Fruit fly (Drosophila melanogaster) whole organism, prepupa: ENCODE measurements around the gene CG9917.
A peak's percentile ranks its signal among the peaks of the same experiment; 100 is the strongest.

ENCODE experiments used
- Blimp-1 ChIP-seq: fragments of 200-800 bp; sonication (Bioruptor generic); optimal IDR thresholded peaks from 3 replicates; lab custom pipeline; 2017; ENCODE audit warnings: missing biosample characterization, missing genetic modification characterization, mild to moderate bottlenecking, moderate library complexity, missing genetic modification reagents
- CG10669 ChIP-seq: fragments of 200-800 bp; sonication (Bioruptor generic); optimal IDR thresholded peaks from 3 replicates; lab custom pipeline; 2018; ENCODE audit warnings: missing biosample characterization, mild to moderate bottlenecking, missing genetic modification characterization, moderate library complexity
- CG11762 ChIP-seq: fragments of 200-800 bp; sonication (Bioruptor generic); optimal IDR thresholded peaks from 3 replicates; lab custom pipeline; 2016; ENCODE audit warnings: missing biosample characterization, missing genetic modification characterization; ENCODE audit not compliant: insufficient read depth
- CG15336 ChIP-seq: fragments of 200-800 bp; sonication (Bioruptor generic); IDR thresholded peaks from 2 replicates; pipeline ENCODE4 v1.3.6; 2022; ENCODE audit warnings: missing biosample characterization, missing genetic modification characterization
- CG1621 ChIP-seq: fragments of 200-800 bp; sonication (Bioruptor generic); optimal IDR thresholded peaks from 3 replicates; lab custom pipeline; 2018; ENCODE audit warnings: missing biosample characterization, mild to moderate bottlenecking, missing genetic modification characterization
- CG16779 ChIP-seq: fragments of 200-800 bp; sonication (Bioruptor generic); optimal IDR thresholded peaks from 3 replicates; lab custom pipeline; 2017; ENCODE audit warnings: missing biosample characterization, mild to moderate bottlenecking, missing genetic modification characterization
- CG32006 ChIP-seq: fragments of 200-800 bp; sonication (Bioruptor generic); optimal IDR thresholded peaks from 3 replicates; lab custom pipeline; 2017; ENCODE audit warnings: missing biosample characterization, mild to moderate bottlenecking, missing genetic modification characterization
- CG34406 ChIP-seq: fragments of 200-800 bp; sonication (Bioruptor generic); optimal IDR thresholded peaks from 3 replicates; lab custom pipeline; 2016; ENCODE audit warnings: missing biosample characterization, missing genetic modification characterization
- CG3919 ChIP-seq: fragments of 200-800 bp; sonication (Bioruptor generic); optimal IDR thresholded peaks from 3 replicates; lab custom pipeline; 2016; ENCODE audit warnings: missing biosample characterization, missing genetic modification characterization
- CG6276 ChIP-seq: fragments of 200-800 bp; sonication (Bioruptor generic); optimal IDR thresholded peaks from 2 replicates; lab custom pipeline; 2017; ENCODE audit warnings: missing biosample characterization, mild to moderate bottlenecking, missing genetic modification characterization
- CG6792 ChIP-seq: fragments of 200-800 bp; sonication (Bioruptor generic); optimal IDR thresholded peaks from 3 replicates; lab custom pipeline; 2016; ENCODE audit warnings: missing biosample characterization, missing genetic modification characterization
- CG6808 ChIP-seq: fragments of 200-800 bp; sonication (Bioruptor generic); optimal IDR thresholded peaks from 3 replicates; lab custom pipeline; 2017; ENCODE audit warnings: missing biosample characterization, missing genetic modification characterization, mild to moderate bottlenecking, moderate library complexity, missing genetic modification reagents
- CG6854 ChIP-seq: fragments of 200-800 bp; sonication (Bioruptor generic); optimal IDR thresholded peaks from 2 replicates; lab custom pipeline; 2017; ENCODE audit warnings: missing biosample characterization, mild to moderate bottlenecking, missing genetic modification characterization
- CG7368 ChIP-seq: fragments of 200-800 bp; sonication (Bioruptor generic); optimal IDR thresholded peaks from 3 replicates; lab custom pipeline; 2016; ENCODE audit warnings: missing biosample characterization, missing genetic modification characterization
- CG8119 ChIP-seq: fragments of 200-800 bp; sonication (Bioruptor generic); IDR thresholded peaks from 3 replicates; pipeline ENCODE4 v1.3.6; 2022; ENCODE audit warnings: missing biosample characterization, missing genetic modification characterization
- CG8319 ChIP-seq: fragments of 200-800 bp; sonication (Bioruptor generic); optimal IDR thresholded peaks from 3 replicates; lab custom pipeline; 2016; ENCODE audit warnings: missing biosample characterization, missing genetic modification characterization
- CG8632 ChIP-seq: fragments of 200-800 bp; sonication (Bioruptor generic); optimal IDR thresholded peaks from 3 replicates; lab custom pipeline; 2016; ENCODE audit warnings: missing biosample characterization, missing genetic modification characterization
- CG9139 ChIP-seq: fragments of 200-800 bp; sonication (Bioruptor generic); optimal IDR thresholded peaks from 3 replicates; lab custom pipeline; 2017; ENCODE audit warnings: missing biosample characterization, mild to moderate bottlenecking, missing genetic modification characterization
- Eip75B ChIP-seq: fragments of 200-800 bp; sonication (Bioruptor generic); optimal IDR thresholded peaks from 3 replicates; lab custom pipeline; 2016; ENCODE audit warnings: missing biosample characterization, missing genetic modification characterization
- Eip78C ChIP-seq: fragments of 200-800 bp; sonication (Bioruptor generic); peaks from one replicate; lab custom pipeline; 2016; ENCODE audit warnings: missing biosample characterization, missing genetic modification characterization
- Eip93F ChIP-seq: fragments of 200-800 bp; sonication (Bioruptor generic); optimal IDR thresholded peaks from 2 replicates; lab custom pipeline; 2016; ENCODE audit warnings: missing biosample characterization, mild to moderate bottlenecking, missing genetic modification characterization
- Ets21C ChIP-seq: fragments of 200-800 bp; sonication (Bioruptor generic); optimal IDR thresholded peaks from 3 replicates; lab custom pipeline; 2016; ENCODE audit warnings: missing biosample characterization, missing genetic modification characterization
- Ets96B ChIP-seq: fragments of 200-800 bp; optimal IDR thresholded peaks from 2 replicates; lab custom pipeline; 2019; ENCODE audit warnings: missing biosample characterization, mild to moderate bottlenecking, missing genetic modification characterization, moderate library complexity
- Gug ChIP-seq: fragments of 200-800 bp; sonication (Bioruptor generic); IDR thresholded peaks from 2 replicates; pipeline ENCODE4 v1.3.6; 2022; ENCODE audit warnings: missing biosample characterization, missing genetic modification characterization
- Hr38 ChIP-seq: sonication (Bioruptor generic); optimal IDR thresholded peaks from 2 replicates; lab custom pipeline; 2016; ENCODE audit warnings: missing biosample characterization, missing genetic modification characterization
- Hr39 ChIP-seq: fragments of 200-800 bp; sonication (Bioruptor generic); optimal IDR thresholded peaks from 2 replicates; lab custom pipeline; 2016; ENCODE audit warnings: missing biosample characterization, missing genetic modification characterization
- Lpt ChIP-seq: fragments of 200-800 bp; sonication (Bioruptor generic); optimal IDR thresholded peaks from 3 replicates; lab custom pipeline; 2016; ENCODE audit warnings: missing biosample characterization, missing genetic modification characterization
- OdsH ChIP-seq: fragments of 200-800 bp; sonication (Bioruptor generic); optimal IDR thresholded peaks from 3 replicates; lab custom pipeline; 2016; ENCODE audit warnings: missing biosample characterization, missing genetic modification characterization
- Smox ChIP-seq: fragments of 200-800 bp; sonication (Bioruptor generic); optimal IDR thresholded peaks from 3 replicates; lab custom pipeline; 2016; ENCODE audit warnings: missing biosample characterization, missing genetic modification characterization
- dsx ChIP-seq: fragments of 200-800 bp; optimal IDR thresholded peaks from 3 replicates; lab custom pipeline; 2019; ENCODE audit warnings: missing biosample characterization, mild to moderate bottlenecking, missing genetic modification characterization, moderate library complexity; ENCODE audit not compliant: poor library complexity, severe bottlenecking
- eg ChIP-seq: fragments of 200-800 bp; sonication (Bioruptor generic); IDR thresholded peaks from 3 replicates; pipeline ENCODE4 v1.3.6; 2022; ENCODE audit warnings: missing biosample characterization, missing genetic modification characterization
- esn ChIP-seq: fragments of 200-800 bp; sonication (Bioruptor generic); optimal IDR thresholded peaks from 2 replicates; lab custom pipeline; 2016; ENCODE audit warnings: missing biosample characterization, mild to moderate bottlenecking, missing genetic modification characterization, moderate library complexity
- fd59A ChIP-seq: fragments of 200-800 bp; sonication (Bioruptor generic); optimal IDR thresholded peaks from 2 replicates; lab custom pipeline; 2017; ENCODE audit warnings: missing biosample characterization, mild to moderate bottlenecking, missing genetic modification characterization, missing genetic modification reagents
- fd85E ChIP-seq: fragments of 200-800 bp; sonication (Bioruptor generic); optimal IDR thresholded peaks from 3 replicates; lab custom pipeline; 2016; ENCODE audit warnings: missing biosample characterization, missing genetic modification characterization
- fkh ChIP-seq: fragments of 200-800 bp; sonication (Bioruptor generic); optimal IDR thresholded peaks from 3 replicates; lab custom pipeline; 2017; ENCODE audit warnings: missing biosample characterization, mild to moderate bottlenecking, missing genetic modification characterization, moderate library complexity
- lz ChIP-seq: fragments of 200-800 bp; sonication (Bioruptor generic); optimal IDR thresholded peaks from 3 replicates; lab custom pipeline; 2016; ENCODE audit warnings: missing biosample characterization, missing genetic modification characterization
- net ChIP-seq: fragments of 200-800 bp; sonication (Bioruptor generic); optimal IDR thresholded peaks from 3 replicates; lab custom pipeline; 2016; ENCODE audit warnings: missing biosample characterization, missing genetic modification characterization
- pdm3 ChIP-seq: fragments of 200-800 bp; sonication (Bioruptor generic); optimal IDR thresholded peaks from 3 replicates; lab custom pipeline; 2016; ENCODE audit warnings: missing biosample characterization, missing genetic modification characterization
- spab ChIP-seq: fragments of 200-800 bp; sonication (Bioruptor generic); optimal IDR thresholded peaks from 2 replicates; lab custom pipeline; 2017; ENCODE audit warnings: missing biosample characterization, mild to moderate bottlenecking, missing genetic modification characterization, missing genetic modification reagents
- ss ChIP-seq, 2 experiments: fragments of 200-800 bp; sonication (Bioruptor generic); optimal IDR thresholded peaks; 2 replicates in 1 of 2; 3 replicates in 1 of 2; lab custom pipeline; 2017 to 2018; ENCODE audit warnings: mild to moderate bottlenecking in 2 of 2, missing biosample characterization in 2 of 2, missing genetic modification characterization in 2 of 2, moderate library complexity in 1 of 2
- svp ChIP-seq: fragments of 200-800 bp; sonication (Bioruptor generic); peaks from one replicate; lab custom pipeline; 2016; ENCODE audit warnings: missing biosample characterization, missing genetic modification characterization
- topi ChIP-seq: fragments of 200-800 bp; sonication (Bioruptor generic); optimal IDR thresholded peaks from 3 replicates; lab custom pipeline; 2016; ENCODE audit warnings: missing biosample characterization, missing genetic modification characterization
- vri ChIP-seq: fragments of 200-800 bp; sonication (Bioruptor generic); optimal IDR thresholded peaks from 3 replicates; lab custom pipeline; 2016; ENCODE audit warnings: missing biosample characterization, mild to moderate bottlenecking, missing genetic modification characterization

The CG9917 gene

dm6 chrX:16281717-16282529, 41.1 kb downstream of the CG9917 start:
- TF ChIP-seq svp (GFP tag; lab: Kevin White, UChicago) (peak; percentile 93), CG9139 (GFP tag; lab: Kevin White, UChicago) (no peak), Eip78C (GFP tag; lab: Kevin White, UChicago) (peak; percentile 20), CG11762 (GFP tag; lab: Kevin White, UChicago) (no peak), fkh (peak; percentile 34), vri (peak; percentile 78)
- TF ChIP-seq, all 60 proteins: peak for 4

- TF ChIP-seq spab (GFP tag; lab: Kevin White, UChicago) (no peak), CG34406 (GFP tag; lab: Kevin White, UChicago) (no peak), Hr39 (GFP tag; lab: Kevin White, UChicago) (no peak), OdsH (GFP tag; lab: Kevin White, UChicago) (no peak), CG8119 (GFP tag; lab: Robert Waterston, UW) (no peak), CG6276 (GFP tag; lab: Kevin White, UChicago) (no peak), CG8319 (GFP tag; lab: Kevin White, UChicago) (no peak), Hr38 (GFP tag; lab: Kevin White, UChicago) (no peak), CG1621 (tag; lab: Kevin White, UChicago) (no peak), lz (GFP tag; lab: Kevin White, UChicago) (no peak), Eip93F (GFP tag; lab: Kevin White, UChicago) (no peak), CG6792 (GFP tag; lab: Kevin White, UChicago) (no peak)
- TF ChIP-seq, all 60 proteins: peak for 0
Observed at dm6 chrX:16281305-16281704, 41.7 kb downstream of the CG9917 start.

- TF ChIP-seq CG32006 (GFP tag; lab: Kevin White, UChicago) (peak; percentile 89), topi (GFP tag; lab: Kevin White, UChicago) (peak; percentile 92), net (GFP tag; lab: Kevin White, UChicago) (peak; percentile 86), CG9139 (GFP tag; lab: Kevin White, UChicago) (peak; percentile 72), CG7368 (peak; percentile 94), CG8632 (peak; percentile 88), CG16779 (tag; lab: Kevin White, UChicago) (peak; percentile 75), Eip75B (GFP tag; lab: Kevin White, UChicago) (peak; percentile 93), pdm3 (GFP tag; lab: Kevin White, UChicago) (peak; percentile 92), CG15336 (GFP tag; lab: Robert Waterston, UW) (peak; percentile 87), Ets21C (GFP tag; lab: Kevin White, UChicago) (peak; percentile 90), fd59A (GFP tag; lab: Kevin White, UChicago) (peak; percentile 81), esn (GFP tag; lab: Kevin White, UChicago) (peak; percentile 88), eg (GFP tag; lab: Robert Waterston, UW) (peak; percentile 96), fkh (peak; percentile 61), CG6808 (GFP tag; lab: Kevin White, UChicago) (peak; percentile 76), dsx (peak; percentile 68), OdsH (GFP tag; lab: Kevin White, UChicago) (peak; percentile 91), CG10669 (GFP tag; lab: Kevin White, UChicago) (peak; percentile 87), fd85E (GFP tag; lab: Kevin White, UChicago) (peak; percentile 83), Gug (GFP tag; lab: Robert Waterston, UW) (peak; percentile 88), spab (GFP tag; lab: Kevin White, UChicago) (peak; percentile 70), Lpt (GFP tag; lab: Kevin White, UChicago) (peak; percentile 74), Smox (GFP tag; lab: Kevin White, UChicago) (peak; percentile 84), Eip93F (GFP tag; lab: Kevin White, UChicago) (peak; percentile 77), ss (GFP tag; optimal IDR thresholded peaks at IDR 0.05; lab: Kevin White, UChicago) (peak; percentile 61 to 86), CG34406 (GFP tag; lab: Kevin White, UChicago) (peak; percentile 89), Hr39 (GFP tag; lab: Kevin White, UChicago) (peak; percentile 95), Ets96B (tag; lab: Kevin White, UChicago) (peak; percentile 83), Eip78C (GFP tag; lab: Kevin White, UChicago) (peak; percentile 96), CG6854 (GFP tag; lab: Kevin White, UChicago) (peak; percentile 77), Blimp-1 (GFP tag; lab: Kevin White, UChicago) (peak; percentile 56), CG6792 (GFP tag; lab: Kevin White, UChicago) (peak; percentile 94), CG3919 (GFP tag; lab: Kevin White, UChicago) (peak; percentile 93)
Observed at dm6 chrX:16279340-16279941, 43.6 kb downstream of the CG9917 start.
